Worm (Caenorhabditis elegans) whole organism, L4 larva: Measurements from ENCODE around the gene F40F8.4.

ENCODE experiments used
- F44E2.7 ChIP-seq: fragments of 200-800 bp; sonication (Bioruptor generic); IDR thresholded peaks from 2 replicates; pipeline ENCODE4 v2.1.2; 2022; ENCODE audit warnings: missing genetic modification characterization, missing compliant biosample characterization
- F49E8.2 ChIP-seq: sonication (generic microtip); optimal IDR thresholded peaks from 2 replicates; lab custom pipeline; 2016; ENCODE audit warnings: missing compliant biosample characterization, mild to moderate bottlenecking, missing genetic modification characterization, borderline replicate concordance
- Y5F2A.4 ChIP-seq: fragments of 200-800 bp; sonication (Bioruptor generic); optimal IDR thresholded peaks from 2 replicates; lab custom pipeline; 2018; ENCODE audit warnings: mild to moderate bottlenecking, missing genetic modification characterization, missing compliant biosample characterization
- ZK546.5 ChIP-seq, 2 experiments: sonication (generic microtip); optimal IDR thresholded peaks; 2 replicates each; lab custom pipeline; 2017; ENCODE audit warnings: missing biosample characterization in 2 of 2, missing genetic modification characterization in 2 of 2
- aha-1 ChIP-seq: fragments of 150-350 bp; peaks from one replicate; lab custom pipeline; 2014; ENCODE audit warnings: missing biosample characterization, missing genetic modification characterization
- ceh-32 ChIP-seq: sonication (generic microtip); optimal IDR thresholded peaks from 2 replicates; lab custom pipeline; 2016; ENCODE audit warnings: mild to moderate bottlenecking, missing genetic modification characterization, missing compliant biosample characterization; ENCODE audit not compliant: poor library complexity
- ctbp-1 ChIP-seq: fragments of 200-800 bp; sonication (Bioruptor generic); IDR thresholded peaks from 2 replicates; pipeline ENCODE4 v1.3.6; 2022; ENCODE audit warnings: missing genetic modification reagents, missing genetic modification characterization, missing compliant biosample characterization
- daf-12 ChIP-seq: fragments of 150-350 bp; optimal IDR thresholded peaks from 2 replicates; lab custom pipeline; 2014; ENCODE audit warnings: missing biosample characterization, missing genetic modification reagents, missing genetic modification characterization
- daf-16 ChIP-seq, 3 experiments: sonication (generic microtip); optimal IDR thresholded peaks; 2 replicates each; lab custom pipeline; 2016 to 2017; ENCODE audit warnings: missing genetic modification characterization in 3 of 3, missing genetic modification reagents in 3 of 3, mild to moderate bottlenecking in 2 of 3, missing compliant biosample characterization in 2 of 3, missing biosample characterization in 1 of 3, moderate library complexity in 1 of 3
- dmd-6 ChIP-seq: fragments of 200-800 bp; sonication (Bioruptor generic); IDR thresholded peaks from 2 replicates; pipeline ENCODE4 v1.3.6; 2022; ENCODE audit warnings: missing genetic modification reagents, missing genetic modification characterization, missing compliant biosample characterization
- dve-1 ChIP-seq: sonication (generic microtip); optimal IDR thresholded peaks from 2 replicates; lab custom pipeline; 2017; ENCODE audit warnings: antibody characterized with exemption, mild to moderate bottlenecking, missing genetic modification characterization, missing compliant biosample characterization; ENCODE audit not compliant: insufficient read depth
- hlh-11 ChIP-seq: fragments of 200-800 bp; sonication (Bioruptor generic); optimal IDR thresholded peaks from 2 replicates; lab custom pipeline; 2018; ENCODE audit warnings: mild to moderate bottlenecking, missing genetic modification characterization, missing compliant biosample characterization
- hlh-30 ChIP-seq: sonication (generic microtip); optimal IDR thresholded peaks from 2 replicates; lab custom pipeline; 2017; ENCODE audit warnings: antibody characterized with exemption, mild to moderate bottlenecking, missing genetic modification characterization, missing compliant biosample characterization; ENCODE audit not compliant: insufficient read depth
- hmg-1.1 ChIP-seq: fragments of 200-800 bp; sonication (Bioruptor generic); IDR thresholded peaks from 2 replicates; pipeline ENCODE4 v1.3.6; 2022; ENCODE audit warnings: missing genetic modification reagents, missing genetic modification characterization, missing compliant biosample characterization
- lim-7 ChIP-seq: fragments of 200-800 bp; sonication (Bioruptor generic); IDR thresholded peaks from 2 replicates; pipeline ENCODE4 v1.3.6; 2022; ENCODE audit warnings: missing genetic modification characterization, missing compliant biosample characterization
- lin-1 ChIP-seq: fragments of 200-800 bp; sonication (Bioruptor generic); IDR thresholded peaks from 2 replicates; pipeline ENCODE4 v1.3.6; 2022; ENCODE audit warnings: missing genetic modification reagents, missing genetic modification characterization, missing compliant biosample characterization
- mep-1 ChIP-seq: fragments of 150-350 bp; sonication (generic microtip); optimal IDR thresholded peaks from 3 replicates; lab custom pipeline; 2014; ENCODE audit warnings: missing biosample characterization, missing genetic modification characterization
- nhr-102 ChIP-seq: sonication (generic microtip); optimal IDR thresholded peaks from 2 replicates; lab custom pipeline; 2016; ENCODE audit warnings: mild to moderate bottlenecking, missing genetic modification characterization, moderate library complexity, missing compliant biosample characterization
- nhr-11 ChIP-seq: fragments of 150-350 bp; optimal IDR thresholded peaks from 2 replicates; lab custom pipeline; 2014; ENCODE audit warnings: missing biosample characterization, missing genetic modification characterization
- nhr-237 ChIP-seq: sonication (generic microtip); optimal IDR thresholded peaks from 2 replicates; lab custom pipeline; 2017; ENCODE audit warnings: missing biosample characterization, missing genetic modification characterization
- nhr-25 ChIP-seq: sonication (generic microtip); optimal IDR thresholded peaks from 2 replicates; lab custom pipeline; 2017; ENCODE audit warnings: missing genetic modification characterization, mild to moderate bottlenecking, missing compliant biosample characterization, antibody characterized with exemption, moderate library complexity, borderline replicate concordance; ENCODE audit not compliant: insufficient read depth
- nhr-28 ChIP-seq: fragments of 150-350 bp; optimal IDR thresholded peaks from 2 replicates; lab custom pipeline; 2014; ENCODE audit warnings: missing biosample characterization, missing genetic modification characterization
- nhr-41 ChIP-seq: fragments of 200-800 bp; sonication (Bioruptor generic); IDR thresholded peaks from 2 replicates; pipeline ENCODE4 v1.3.6; 2022; ENCODE audit warnings: missing genetic modification reagents, missing genetic modification characterization, missing compliant biosample characterization
- nhr-77 ChIP-seq: fragments of 150-350 bp; optimal IDR thresholded peaks from 2 replicates; lab custom pipeline; 2014; ENCODE audit warnings: missing biosample characterization, missing genetic modification characterization
- php-3 ChIP-seq: fragments of 200-800 bp; sonication (Bioruptor generic); IDR thresholded peaks from 2 replicates; pipeline ENCODE4 v1.3.6; 2022; ENCODE audit warnings: missing genetic modification reagents, missing genetic modification characterization, missing compliant biosample characterization
- saeg-2 ChIP-seq: fragments of 200-800 bp; sonication (Bioruptor generic); IDR thresholded peaks from 2 replicates; pipeline ENCODE4 v1.3.6; 2022; ENCODE audit warnings: missing genetic modification reagents, missing genetic modification characterization, missing compliant biosample characterization
- snpc-4 ChIP-seq: fragments of 150-350 bp; optimal IDR thresholded peaks from 2 replicates; lab custom pipeline; 2014; ENCODE audit warnings: missing biosample characterization, missing genetic modification characterization
- spr-1 ChIP-seq: sonication (generic microtip); optimal IDR thresholded peaks from 2 replicates; lab custom pipeline; 2016; ENCODE audit warnings: mild to moderate bottlenecking, missing genetic modification characterization, missing compliant biosample characterization
- tag-97 ChIP-seq: fragments of 200-800 bp; sonication (Bioruptor generic); IDR thresholded peaks from 2 replicates; pipeline ENCODE4 v1.3.6; 2022; ENCODE audit warnings: missing genetic modification characterization, missing compliant biosample characterization
- unc-130 ChIP-seq: sonication (generic microtip); optimal IDR thresholded peaks from 2 replicates; lab custom pipeline; 2016; ENCODE audit warnings: missing genetic modification reagents, missing genetic modification characterization, missing compliant biosample characterization
- zag-1 ChIP-seq: fragments of 150-350 bp; optimal IDR thresholded peaks from 2 replicates; lab custom pipeline; 2014; ENCODE audit warnings: missing biosample characterization, missing genetic modification characterization
- zip-2 ChIP-seq: fragments of 150-350 bp; optimal IDR thresholded peaks from 2 replicates; lab custom pipeline; 2014; ENCODE audit warnings: missing biosample characterization, missing genetic modification characterization
- ztf-11 ChIP-seq: fragments of 150-350 bp; optimal IDR thresholded peaks from 2 replicates; lab custom pipeline; 2014; ENCODE audit warnings: missing biosample characterization, missing genetic modification characterization

The F40F8.4 gene

DNA sequence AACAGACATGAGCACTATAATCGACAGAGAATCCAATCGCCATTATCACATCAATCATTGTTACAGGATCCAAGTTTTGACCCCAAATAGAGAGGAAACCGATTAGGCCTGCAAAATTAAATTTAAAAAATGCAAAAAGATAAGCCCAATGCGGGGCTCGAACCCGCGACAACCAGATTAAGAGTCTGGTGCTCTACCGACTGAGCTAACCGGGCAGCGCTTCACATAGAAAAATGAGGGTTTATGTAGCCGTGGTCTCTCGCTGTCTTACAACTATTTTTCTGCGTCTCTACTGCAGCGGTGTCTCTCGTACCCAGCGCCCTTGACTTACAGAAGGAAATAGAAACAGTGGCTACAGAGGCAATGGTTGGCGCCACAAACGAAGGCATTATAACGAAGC, 17.6 kb upstream of the F40F8.4 start (continued):
- TF ChIP-seq saeg-2 (GFP tag; lab: Robert Waterston, UW) (0 out of 2 replicates have a peak, but pooled peaks have one; percentile 53), nhr-77 (tag; lab: Kevin White, UChicago) (peak; percentile 43), tag-97 (GFP tag; lab: Robert Waterston, UW) (no peak), nhr-25 (tag; lab: Kevin White, UChicago) (no peak)

DNA sequence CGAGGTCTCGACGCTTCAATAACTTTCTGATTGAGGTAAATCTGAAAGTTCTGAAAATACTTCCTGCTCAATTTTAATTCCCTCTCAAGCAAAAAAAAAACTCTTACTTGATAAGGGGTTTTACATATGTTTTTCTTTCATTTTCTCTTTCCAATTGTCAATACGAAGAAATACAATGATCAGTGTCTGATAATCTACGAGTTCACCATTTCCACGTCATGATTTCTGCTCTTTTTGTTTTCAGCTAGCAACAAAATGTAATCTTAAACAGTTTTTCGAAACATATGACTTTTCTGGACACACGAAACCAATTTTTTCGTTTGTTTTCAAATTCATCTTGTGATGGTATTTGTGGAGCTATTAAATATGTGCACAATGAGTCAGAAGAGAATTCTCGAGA, 16.1 kb upstream of the F40F8.4 start:
- TF ChIP-seq ctbp-1 (GFP tag; lab: Robert Waterston, UW) (no peak), lim-7 (GFP tag; lab: Robert Waterston, UW) (no peak), saeg-2 (GFP tag; lab: Robert Waterston, UW) (no peak), daf-16 (GFP tag; optimal IDR thresholded peaks at IDR 0.05; lab: Kevin White, UChicago) (no peak), daf-16 (tag; optimal IDR thresholded peaks at IDR 0.05; lab: Kevin White, UChicago) (peak; percentile 90), nhr-28 (tag; lab: Kevin White, UChicago) (peak; percentile 53), hlh-11 (tag; lab: Kevin White, UChicago) (peak; percentile 16), dve-1 (tag; lab: Kevin White, UChicago) (peak; percentile 43), lin-1 (GFP tag; lab: Robert Waterston, UW) (no peak), dmd-6 (GFP tag; lab: Robert Waterston, UW) (no peak), F44E2.7 (GFP tag; lab: Robert Waterston, UW) (no peak), hlh-30 (tag; lab: Kevin White, UChicago) (peak; percentile 3), nhr-77 (tag; lab: Kevin White, UChicago) (peak; percentile 50)
- TF ChIP-seq, all 104 proteins: peak for 6

DNA sequence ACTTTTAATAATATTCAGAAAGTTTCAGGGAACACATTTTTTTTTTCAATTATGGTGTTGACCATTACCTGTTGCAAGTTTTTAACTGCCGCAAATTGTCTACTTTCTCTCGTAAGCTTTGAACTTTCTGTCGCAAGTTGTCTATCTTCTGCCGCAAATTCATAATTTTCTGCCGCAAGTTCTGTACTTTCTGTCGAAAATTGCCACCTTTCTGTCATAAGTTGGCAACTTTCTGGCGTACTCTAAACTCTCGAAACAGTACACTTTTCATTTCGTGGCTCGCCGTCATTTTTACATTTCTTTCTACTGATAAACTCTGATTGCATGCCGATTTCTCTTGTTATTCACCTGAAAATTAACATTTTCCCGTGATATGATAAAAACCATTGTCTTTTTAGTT, 15.4 kb upstream of the F40F8.4 start:
- TF ChIP-seq daf-16 (GFP tag; optimal IDR thresholded peaks at IDR 0.05; lab: Kevin White, UChicago) (no peak), daf-16 (tag; optimal IDR thresholded peaks at IDR 0.05; lab: Kevin White, UChicago) (peak; percentile 43), daf-12 (tag; lab: Kevin White, UChicago) (no peak), ceh-32 (tag; lab: Kevin White, UChicago) (no peak), zip-2 (tag; lab: Kevin White, UChicago) (no peak), dmd-6 (GFP tag; lab: Robert Waterston, UW) (peak; percentile 37), Y5F2A.4 (GFP tag; lab: Kevin White, UChicago) (no peak), unc-130 (GFP tag; lab: Kevin White, UChicago) (no peak), aha-1 (tag; lab: Kevin White, UChicago) (peak; percentile 97), hlh-30 (tag; lab: Kevin White, UChicago) (peak; percentile 14), dve-1 (tag; lab: Kevin White, UChicago) (peak; percentile 4), hmg-1.1 (GFP tag; lab: Robert Waterston, UW) (no peak), nhr-237 (tag; lab: Kevin White, UChicago) (no peak), ZK546.5 (tag; optimal IDR thresholded peaks at IDR 0.05; lab: Kevin White, UChicago) (no peak), hlh-11 (tag; lab: Kevin White, UChicago) (peak; percentile 8)

DNA sequence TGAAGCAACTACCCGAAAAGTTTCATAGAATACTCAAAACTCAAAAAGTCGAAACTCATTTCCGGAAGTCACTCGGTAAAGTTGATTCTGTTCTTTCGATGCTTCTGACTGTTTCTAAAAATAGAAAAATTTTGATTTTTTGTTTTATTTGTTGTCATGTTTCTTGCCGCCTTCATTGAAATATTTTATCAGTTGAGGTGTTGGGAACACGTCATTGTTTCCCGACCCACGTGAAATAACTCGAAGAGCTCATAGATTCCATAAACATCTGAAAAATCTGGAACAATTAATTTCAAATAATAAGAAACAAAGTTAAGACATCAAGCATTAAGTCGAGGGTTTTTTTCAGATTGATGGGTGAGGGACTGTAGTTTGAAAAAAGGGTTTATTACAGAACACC, 14.9 kb upstream of the F40F8.4 start:
- TF ChIP-seq php-3 (GFP tag; lab: Robert Waterston, UW) (peak; percentile 6; the same call in 1 of the 2 replicates), daf-12 (tag; lab: Kevin White, UChicago) (no peak), spr-1 (tag; lab: Kevin White, UChicago) (no peak), mep-1 (no peak), nhr-11 (no peak), dmd-6 (GFP tag; lab: Robert Waterston, UW) (peak; percentile 24), snpc-4 (tag; lab: Kevin White, UChicago) (no peak), nhr-41 (GFP tag; lab: Robert Waterston, UW) (no peak), daf-16 (GFP tag; optimal IDR thresholded peaks at IDR 0.05; lab: Kevin White, UChicago) (no peak), daf-16 (tag; optimal IDR thresholded peaks at IDR 0.05; lab: Kevin White, UChicago) (peak; percentile 90), F49E8.2 (tag; lab: Kevin White, UChicago) (no peak), ztf-11 (tag; lab: Kevin White, UChicago) (no peak), nhr-102 (tag; lab: Kevin White, UChicago) (no peak), hlh-11 (tag; lab: Kevin White, UChicago) (peak; percentile 33), saeg-2 (GFP tag; lab: Robert Waterston, UW) (no peak), zag-1 (no peak)
- TF ChIP-seq, all 104 proteins: peak for 4
